Worm (Caenorhabditis elegans) whole organism, midembryonic: ENCODE measurements around the gene F33H1.4.

Experiments
- T22C8.4 ChIP-seq: fragments of 200-800 bp; sonication (Bioruptor generic); IDR thresholded peaks from 2 replicates; pipeline ENCODE4 v1.3.6; 2022; ENCODE audit warnings: missing genetic modification characterization, missing compliant biosample characterization
- cog-1 ChIP-seq: sonication (generic microtip); optimal IDR thresholded peaks from 2 replicates; lab custom pipeline; 2016; ENCODE audit warnings: missing genetic modification characterization, missing compliant biosample characterization
- flt-1 ChIP-seq: fragments of 200-800 bp; sonication (Bioruptor generic); IDR thresholded peaks from 2 replicates; pipeline ENCODE4 v1.3.6; 2022; ENCODE audit warnings: missing genetic modification characterization, missing compliant biosample characterization
- klf-2 ChIP-seq: fragments of 200-800 bp; sonication (Bioruptor generic); conservative IDR thresholded peaks from 2 replicates; pipeline ENCODE4 v1.3.6; 2022; ENCODE audit warnings: missing genetic modification reagents, missing genetic modification characterization, missing compliant biosample characterization
- med-1 ChIP-seq: sonication (generic microtip); optimal IDR thresholded peaks from 2 replicates; lab custom pipeline; 2017; ENCODE audit warnings: missing genetic modification characterization, mild to moderate bottlenecking, missing compliant biosample characterization, antibody characterized with exemption, missing genetic modification reagents; ENCODE audit not compliant: insufficient read depth
- ref-1 ChIP-seq: fragments of 200-800 bp; sonication (Bioruptor generic); conservative IDR thresholded peaks from 2 replicates; pipeline ENCODE4 v1.3.6; 2022; ENCODE audit warnings: missing genetic modification reagents, missing genetic modification characterization, missing compliant biosample characterization
- tab-1 ChIP-seq: fragments of 200-800 bp; sonication (Bioruptor generic); IDR thresholded peaks from 2 replicates; pipeline ENCODE4 v1.3.6; 2022; ENCODE audit warnings: missing genetic modification characterization, missing compliant biosample characterization
- ztf-23 ChIP-seq: fragments of 200-800 bp; sonication (Bioruptor generic); IDR thresholded peaks from 2 replicates; pipeline ENCODE4 v1.3.6; 2022; ENCODE audit warnings: missing genetic modification reagents, missing genetic modification characterization, missing compliant biosample characterization
- ztf-29 ChIP-seq: fragments of 200-800 bp; sonication (Bioruptor generic); IDR thresholded peaks from 2 replicates; pipeline ENCODE4 v1.3.6; 2022; ENCODE audit warnings: missing genetic modification reagents, missing genetic modification characterization, missing compliant biosample characterization

F33H1.4 gene

DNA sequence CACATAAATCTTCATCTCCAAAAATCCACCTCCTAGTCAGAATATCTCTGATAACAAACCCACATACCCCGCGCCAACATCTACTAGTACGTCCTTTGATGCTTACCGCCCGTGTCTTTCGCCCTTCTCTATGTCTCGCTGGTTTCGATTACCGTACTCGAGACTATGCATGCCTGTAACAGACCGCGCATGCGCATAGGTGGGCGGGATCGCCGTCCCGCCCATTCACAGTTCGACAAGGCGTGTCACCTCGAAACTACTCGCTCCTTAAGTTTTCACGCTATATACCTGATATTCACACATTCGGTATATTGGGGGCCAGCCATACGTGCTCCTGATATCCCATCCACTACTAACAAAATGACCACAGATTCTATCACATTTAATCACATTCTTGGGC lies 28.0 kb upstream of the F33H1.4 start, which contains the start of gene pax-3:
TSS of gene pax-3 (plus strand) at position 83 of the 400 bp plus-strand sequence.
- TF ChIP-seq flt-1 (GFP tag; lab: Robert Waterston, UW), result no peak
- no peak for TF ChIP-seq ref-1
- TF ChIP-seq tab-1 (GFP tag; lab: Robert Waterston, UW), result no peak
- TF ChIP-seq med-1 (GFP tag; lab: Kevin White, UChicago), result no peak
- no peak for TF ChIP-seq klf-2 (GFP tag; lab: Robert Waterston, UW)

DNA sequence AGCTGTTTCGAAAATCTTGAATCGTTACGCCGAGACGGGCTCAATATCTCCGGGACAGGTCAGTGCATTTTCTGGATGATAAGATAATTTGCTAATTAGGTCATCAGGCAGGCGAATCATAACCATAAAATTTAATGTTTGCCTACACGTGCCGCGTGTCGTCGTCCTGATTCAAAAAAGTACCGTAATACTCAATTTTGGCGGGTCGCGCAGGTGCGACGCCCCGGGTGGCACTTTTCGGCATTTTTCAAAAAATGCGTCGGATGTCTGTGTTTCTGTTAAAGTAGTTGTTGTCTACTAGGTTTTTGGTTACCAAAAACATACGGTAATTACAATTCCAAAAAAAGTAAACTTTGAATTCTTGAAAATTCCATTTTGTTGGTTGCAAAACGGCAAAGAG lies 26.9 kb upstream of the F33H1.4 start:
- no peak for TF ChIP-seq tab-1 (GFP tag; lab: Robert Waterston, UW)

DNA sequence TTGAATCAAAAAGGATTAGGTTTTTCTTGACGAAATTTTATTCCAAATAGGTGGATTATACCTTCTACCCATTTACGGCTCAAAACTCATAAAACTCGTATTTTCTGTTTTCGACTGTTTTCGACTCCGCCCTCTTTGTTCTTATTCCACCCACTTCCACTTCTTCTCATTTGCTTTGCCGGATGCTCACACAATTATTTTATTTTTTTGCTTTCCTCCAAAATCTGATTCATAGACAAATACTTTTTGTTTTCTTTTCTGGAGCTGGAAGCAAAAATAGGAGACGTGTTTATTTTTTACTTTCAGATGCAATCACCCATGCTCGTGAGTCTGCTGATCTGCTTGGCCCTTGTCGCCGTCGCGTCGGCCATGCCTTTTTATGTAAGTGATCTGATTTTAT lies 19.3 kb upstream of the F33H1.4 start, which contains the start of gene nlp-63:
TSS of gene nlp-63 (plus strand) at position 301 of the 400 bp plus-strand sequence.
- TF ChIP-seq T22C8.4 (GFP tag; lab: Robert Waterston, UW) (no peak), med-1 (GFP tag; lab: Kevin White, UChicago) (no peak), klf-2 (GFP tag; lab: Robert Waterston, UW) (no peak), ref-1 (no peak), tab-1 (GFP tag; lab: Robert Waterston, UW) (no peak), flt-1 (GFP tag; lab: Robert Waterston, UW) (no peak), ztf-23 (GFP tag; lab: Robert Waterston, UW) (no peak), cog-1 (tag; lab: Kevin White, UChicago) (no peak), ztf-29 (GFP tag; lab: Robert Waterston, UW) (no peak)

DNA sequence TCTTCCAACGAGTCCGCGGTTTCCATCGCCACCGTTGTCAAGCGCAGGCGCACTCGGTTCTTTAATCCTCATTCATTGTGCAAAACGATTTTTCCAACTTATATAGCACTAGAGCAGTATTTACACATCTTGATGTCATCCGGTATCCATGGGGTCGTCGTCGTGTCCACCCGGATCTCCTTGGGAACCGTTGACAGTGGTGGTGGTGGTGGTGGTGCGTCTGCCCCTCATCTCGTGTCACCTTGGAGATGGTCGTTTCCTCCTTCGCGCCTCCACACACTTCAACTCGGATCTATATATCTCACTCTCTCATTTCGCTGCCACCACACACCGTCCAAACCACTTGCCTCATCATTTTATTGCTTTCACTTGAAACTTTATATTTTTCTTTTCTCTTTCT lies 11.7 kb upstream of the F33H1.4 start:
- TF ChIP-seq ref-1, result no peak
- peak; percentile 51; the same call in 1 of the 2 replicates for TF ChIP-seq flt-1 (GFP tag; lab: Robert Waterston, UW)
- TF ChIP-seq tab-1 (GFP tag; lab: Robert Waterston, UW), result no peak

DNA sequence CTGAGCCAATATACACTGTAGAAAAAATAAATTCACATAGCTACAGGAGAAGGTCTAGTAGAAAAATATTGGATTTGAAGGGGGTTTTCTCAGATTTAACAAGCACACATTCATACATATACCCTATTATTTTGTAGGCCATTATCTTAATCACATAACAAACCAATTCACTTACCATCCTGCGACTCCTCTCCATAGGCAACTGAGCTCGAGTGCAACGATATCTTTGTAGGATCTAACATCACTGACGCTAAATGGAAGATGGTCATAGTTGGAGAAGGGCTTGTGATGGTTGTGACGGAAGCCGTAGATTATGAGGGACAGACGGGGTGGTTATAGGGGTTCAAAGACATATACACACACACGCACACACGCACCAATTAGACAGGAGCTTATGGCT lies 10.3 kb upstream of the F33H1.4 start:
- no peak for TF ChIP-seq ztf-29 (GFP tag; lab: Robert Waterston, UW)
- TF ChIP-seq tab-1 (GFP tag; lab: Robert Waterston, UW), result no peak
- no peak for TF ChIP-seq cog-1 (tag; lab: Kevin White, UChicago)
- TF ChIP-seq flt-1 (GFP tag; lab: Robert Waterston, UW), result no peak
- TF ChIP-seq med-1 (GFP tag; lab: Kevin White, UChicago), result no peak
- TF ChIP-seq ztf-23 (GFP tag; lab: Robert Waterston, UW), result no peak
- no peak for TF ChIP-seq ref-1
- TF ChIP-seq klf-2 (GFP tag; lab: Robert Waterston, UW), result no peak
- TF ChIP-seq T22C8.4 (GFP tag; lab: Robert Waterston, UW), result no peak

DNA sequence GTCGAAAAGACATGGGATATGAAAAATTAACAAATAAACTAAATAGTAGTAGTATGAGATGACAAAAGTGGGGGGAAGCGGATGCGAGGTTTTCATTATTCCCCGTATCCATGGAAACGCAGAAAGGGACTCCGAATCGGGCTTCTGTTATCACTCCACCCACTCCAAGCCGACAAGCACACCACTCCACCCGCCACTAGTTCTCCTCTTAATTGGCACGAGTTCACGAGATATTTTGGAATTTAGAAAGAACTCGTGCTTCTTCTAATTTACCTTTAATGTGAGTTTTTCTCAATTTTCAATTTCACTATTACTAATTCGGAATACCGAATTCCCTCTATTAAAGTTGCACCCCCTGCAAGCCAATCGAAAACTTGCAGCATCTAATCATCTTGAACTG lies 8.1 kb upstream of the F33H1.4 start:
- TF ChIP-seq ztf-29 (GFP tag; lab: Robert Waterston, UW), result no peak
- no peak for TF ChIP-seq cog-1 (tag; lab: Kevin White, UChicago)
- TF ChIP-seq klf-2 (GFP tag; lab: Robert Waterston, UW), result no peak
- no peak for TF ChIP-seq ztf-23 (GFP tag; lab: Robert Waterston, UW)
- no peak for TF ChIP-seq ref-1

DNA sequence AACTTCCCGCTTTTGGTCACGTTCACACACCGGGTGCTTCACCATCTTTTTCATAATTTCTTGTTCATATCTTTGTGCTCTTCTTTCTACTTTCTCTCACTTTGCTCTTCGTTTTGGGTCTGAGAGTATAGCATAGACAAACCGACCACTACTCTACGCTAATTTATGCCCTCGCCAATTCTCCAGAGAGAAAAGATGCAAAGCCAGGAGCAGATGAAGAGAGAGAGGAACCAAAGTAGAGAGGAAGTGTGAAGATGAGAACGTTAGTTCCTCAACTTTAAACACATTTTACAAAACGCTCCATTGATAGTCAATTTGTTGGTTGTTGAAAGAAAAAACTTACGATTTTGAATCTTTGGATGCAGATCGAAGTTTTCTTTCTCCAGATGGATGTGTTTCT lies 6.7 kb upstream of the F33H1.4 start:
- TF ChIP-seq ztf-23 (GFP tag; lab: Robert Waterston, UW), result no peak
- TF ChIP-seq T22C8.4 (GFP tag; lab: Robert Waterston, UW), result no peak
- TF ChIP-seq klf-2 (GFP tag; lab: Robert Waterston, UW), result no peak
- TF ChIP-seq ref-1, result no peak
- no peak for TF ChIP-seq med-1 (GFP tag; lab: Kevin White, UChicago)
- no peak for TF ChIP-seq ztf-29 (GFP tag; lab: Robert Waterston, UW)
- no peak for TF ChIP-seq flt-1 (GFP tag; lab: Robert Waterston, UW)
- no peak for TF ChIP-seq tab-1 (GFP tag; lab: Robert Waterston, UW)
- no peak for TF ChIP-seq cog-1 (tag; lab: Kevin White, UChicago)

DNA sequence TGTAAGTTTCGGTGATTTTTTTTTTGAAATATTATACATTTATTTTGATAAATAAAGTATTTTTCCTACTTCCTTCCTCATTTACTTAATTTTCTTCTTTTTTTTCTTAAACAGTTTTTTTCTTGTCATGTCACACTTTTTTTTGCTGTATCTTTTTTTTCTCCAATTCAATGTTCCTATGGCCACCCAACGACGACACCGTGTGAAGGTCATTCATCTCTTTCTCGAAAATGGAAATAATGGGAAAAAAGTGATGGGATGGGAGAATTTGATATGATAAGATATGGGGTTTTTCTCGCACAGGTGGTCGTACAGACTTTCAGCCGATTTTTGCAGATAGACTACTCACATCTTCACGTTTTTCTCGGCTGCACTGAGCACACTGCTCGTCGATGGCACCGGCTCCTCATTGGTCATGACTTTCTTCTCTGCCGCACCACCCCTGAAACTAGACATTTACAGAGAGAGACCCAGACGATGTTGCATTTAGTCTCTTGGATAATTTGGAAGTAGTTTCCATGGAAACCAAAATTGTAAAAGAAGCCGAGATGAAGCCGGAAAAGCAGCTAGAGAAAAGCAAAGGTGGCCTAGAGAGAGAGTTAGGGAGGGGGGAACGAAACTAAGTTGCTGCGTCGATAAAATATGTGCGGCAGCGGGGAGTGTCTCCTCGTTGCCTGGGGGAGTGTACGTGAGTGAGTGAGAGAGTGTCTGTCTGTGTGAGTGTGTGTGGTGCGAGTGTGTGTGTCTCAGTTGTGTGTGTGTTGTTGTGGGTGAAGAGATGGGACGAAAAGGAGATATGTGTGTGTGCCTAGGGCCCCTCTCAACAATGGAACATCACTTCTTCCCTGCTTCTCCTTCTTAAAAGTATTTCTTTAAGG lies 5.3 kb upstream of the F33H1.4 start, which contains the start of gene daf-19:
TSS of gene daf-19 (minus strand) at position 442 of the 878 bp plus-strand sequence.
- TF ChIP-seq klf-2 (GFP tag; lab: Robert Waterston, UW), result 0 out of 2 replicates have a peak, but pooled peaks have one; percentile 21
- no peak for TF ChIP-seq med-1 (GFP tag; lab: Kevin White, UChicago)
- TF ChIP-seq cog-1 (tag; lab: Kevin White, UChicago), result peak; percentile 70
- 0 out of 2 replicates have a peak, but pooled peaks have one; percentile 18 for TF ChIP-seq ref-1
- peak; percentile 84 for TF ChIP-seq ztf-23 (GFP tag; lab: Robert Waterston, UW)
- TF ChIP-seq T22C8.4 (GFP tag; lab: Robert Waterston, UW), result peak; percentile 52; the same call in 1 of the 2 replicates
- TF ChIP-seq flt-1 (GFP tag; lab: Robert Waterston, UW), result peak; percentile 83
- no peak for TF ChIP-seq tab-1 (GFP tag; lab: Robert Waterston, UW)
- peak; percentile 87 for TF ChIP-seq ztf-29 (GFP tag; lab: Robert Waterston, UW)

DNA sequence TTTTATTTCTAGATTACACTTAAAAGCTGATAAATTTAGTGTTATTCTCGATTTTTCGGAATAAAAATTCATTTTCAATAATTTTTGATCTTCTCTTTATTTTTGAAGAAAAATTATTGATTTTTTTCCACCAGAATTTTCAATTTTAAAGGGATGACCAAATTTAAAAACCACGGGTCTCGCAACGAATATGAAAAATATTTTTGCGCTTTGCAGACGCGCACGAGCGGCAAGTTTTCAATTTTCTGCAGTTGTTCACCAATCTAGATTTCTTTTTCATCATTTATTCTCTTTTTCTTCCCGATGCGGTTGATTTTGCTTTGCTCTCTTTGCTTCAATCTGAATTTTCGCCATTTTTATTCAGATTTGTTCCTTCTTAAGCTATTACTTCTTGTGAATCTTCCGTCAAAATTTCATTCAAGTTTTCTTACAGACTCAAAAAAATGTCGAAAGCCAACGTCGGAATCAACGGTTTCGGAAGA lies 3.6 kb upstream of the F33H1.4 start, which contains the start of gene gpd-4:
TSS of gene gpd-4 (plus strand) at position 432 of the 482 bp plus-strand sequence.
- TF ChIP-seq tab-1 (GFP tag; lab: Robert Waterston, UW) (no peak), T22C8.4 (GFP tag; lab: Robert Waterston, UW) (0 out of 2 replicates have a peak, but pooled peaks have one; percentile 17)
